Worm (Caenorhabditis elegans) whole organism, L1 larva: Measurements from ENCODE around the gene frpr-6.
"Not testable (repeated sequence)": the region's sequence is repeated elsewhere in the genome, so short reads cannot be mapped to it uniquely, and the experiment has no call there.

ENCODE experiments used
- Y116A8C.19 ChIP-seq: sonication (generic microtip); optimal IDR thresholded peaks from 2 replicates; lab custom pipeline; 2016; ENCODE audit warnings: missing compliant biosample characterization, missing genetic modification characterization, borderline replicate concordance
- ama-1 ChIP-seq: fragments of 150-350 bp; optimal IDR thresholded peaks from 2 replicates; lab custom pipeline; 2014
- elt-3 ChIP-seq, 6 experiments: fragments of 150-350 bp in 1 of 6; sonication (generic microtip); optimal IDR thresholded peaks; 2 replicates each; lab custom pipeline; 2017 to 2018; ENCODE audit warnings: missing biosample characterization in 6 of 6, missing genetic modification characterization in 6 of 6, inconsistent platforms in 1 of 6
- ets-5 ChIP-seq: fragments of 200-800 bp; sonication (Bioruptor generic); IDR thresholded peaks from 2 replicates; pipeline ENCODE4 v1.3.6; 2022; ENCODE audit warnings: missing genetic modification characterization, missing compliant biosample characterization
- ztf-11 ChIP-seq, 2 experiments: sonication (generic microtip); optimal IDR thresholded peaks; 2 replicates each; lab custom pipeline; 2016 to 2017; ENCODE audit warnings: missing genetic modification characterization in 2 of 2, missing biosample characterization in 1 of 2, missing compliant biosample characterization in 1 of 2

ce11 chrV:9090824-9091798 is 9.9 kb downstream of the frpr-6 start:
- not testable (repeated sequence) for TF ChIP-seq ets-5 (GFP tag; lab: Robert Waterston, UW); ama-1 (lab: Kevin White, UChicago); elt-3 (tag; optimal IDR thresholded peaks at IDR 0.05; lab: Kevin White, UChicago); ztf-11 (tag; optimal IDR thresholded peaks at IDR 0.05; lab: Kevin White, UChicago); Y116A8C.19
